Worm (Caenorhabditis elegans): ENCODE results near the gene CC8.2.

- TF ChIP-seq ceh-36 (tag; optimal IDR thresholded peaks at IDR 0.05) (no peak), hmg-4 (GFP tag; optimal IDR thresholded peaks at IDR 0.05) (no peak), ama-1 (optimal IDR thresholded peaks at IDR 0.05) (no peak), flt-1 (GFP tag; IDR thresholded peaks at IDR 0.05) (no peak), ceh-13 (GFP tag; optimal IDR thresholded peaks at IDR 0.05) (no peak), scrt-1 (GFP tag; IDR thresholded peaks at IDR 0.05) (no peak), tbx-11 (GFP tag; IDR thresholded peaks at IDR 0.05) (no peak), hnd-1 (tag; optimal IDR thresholded peaks at IDR 0.05) (no peak), aly-1 (tag; optimal IDR thresholded peaks at IDR 0.05) (no peak), pes-1 (GFP tag; IDR thresholded peaks at IDR 0.05) (no peak), tbx-37 (GFP tag; conservative IDR thresholded peaks at IDR 0.05) (no peak), tra-4 (tag; optimal IDR thresholded peaks at IDR 0.05) (no peak), B0310.2 (tag; optimal IDR thresholded peaks at IDR 0.05) (no peak), hmbx-1 (tag; optimal IDR thresholded peaks at IDR 0.05) (no peak)
Observed at ce11 chrIV:3601846-3602245, 46.6 kb downstream of the CC8.2 start.
